Worm (Caenorhabditis elegans): ENCODE results near the gene srh-128.
"Not testable (repeated sequence)": the region's sequence is repeated elsewhere in the genome, so short reads cannot be mapped to it uniquely, and the experiment has no call there.

The srh-128 gene

DNA sequence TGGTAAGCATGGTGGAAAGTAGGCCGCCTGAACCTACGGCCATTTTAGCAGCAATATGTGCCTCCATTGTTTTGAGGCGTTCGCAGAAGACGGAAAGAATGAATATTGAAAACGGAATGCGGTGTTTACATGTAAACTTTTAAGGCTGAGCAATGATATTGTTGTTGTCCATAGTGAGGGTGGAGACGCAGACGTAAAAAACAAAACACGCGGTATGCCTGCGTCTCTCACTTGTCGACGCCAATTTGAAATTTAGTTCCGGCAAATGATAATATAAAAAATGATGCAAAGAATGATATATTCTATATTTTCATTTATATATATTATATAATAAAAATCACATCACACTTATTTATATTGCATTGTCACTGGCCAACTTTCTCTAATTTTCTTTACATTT, 2.8 kb upstream of the srh-128 start, which contains the start of gene Y47G7B.2:
TSS of gene Y47G7B.2 (minus strand) at position 143 of the 400 bp plus-strand sequence.
- no peak for TF ChIP-seq hmg-4 (GFP tag; optimal IDR thresholded peaks at IDR 0.05)

DNA sequence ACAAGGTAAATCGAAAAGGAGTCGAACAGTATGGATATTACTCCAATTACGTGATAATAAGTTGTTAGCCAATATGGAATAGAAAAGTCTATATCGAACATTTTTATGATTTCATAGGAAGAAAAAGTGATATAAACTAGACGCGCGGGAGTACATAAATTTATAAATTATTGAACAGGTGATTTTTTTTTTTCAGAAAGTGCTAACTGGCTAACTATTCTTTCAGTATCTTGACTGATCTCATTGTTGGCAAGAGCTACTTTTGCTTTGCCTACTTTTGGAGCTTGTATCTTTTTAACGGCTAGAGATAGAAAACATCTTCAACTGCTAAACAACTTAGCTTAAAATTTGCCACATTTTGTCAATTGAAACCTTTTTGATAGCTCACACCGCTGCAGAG, 2.3 kb downstream of the srh-128 start, which contains the start of gene sri-60:
TSS of gene sri-60 (minus strand) at position 101 of the 400 bp plus-strand sequence.
- no peak for TF ChIP-seq tra-4 (tag; optimal IDR thresholded peaks at IDR 0.05)
- no peak for TF ChIP-seq F13C5.2 (tag; optimal IDR thresholded peaks at IDR 0.05)
- TF ChIP-seq tbx-11 (GFP tag; IDR thresholded peaks at IDR 0.05) = no peak
- TF ChIP-seq hmg-4 (GFP tag; optimal IDR thresholded peaks at IDR 0.05) = no peak
- TF ChIP-seq aly-1 (tag; optimal IDR thresholded peaks at IDR 0.05) = no peak
- TF ChIP-seq B0310.2 (tag; optimal IDR thresholded peaks at IDR 0.05) = no peak
- TF ChIP-seq flt-1 (GFP tag; IDR thresholded peaks at IDR 0.05) = no peak
- no peak for TF ChIP-seq tbx-37 (GFP tag; conservative IDR thresholded peaks at IDR 0.05)
- TF ChIP-seq ceh-36 (tag; optimal IDR thresholded peaks at IDR 0.05) = no peak

DNA sequence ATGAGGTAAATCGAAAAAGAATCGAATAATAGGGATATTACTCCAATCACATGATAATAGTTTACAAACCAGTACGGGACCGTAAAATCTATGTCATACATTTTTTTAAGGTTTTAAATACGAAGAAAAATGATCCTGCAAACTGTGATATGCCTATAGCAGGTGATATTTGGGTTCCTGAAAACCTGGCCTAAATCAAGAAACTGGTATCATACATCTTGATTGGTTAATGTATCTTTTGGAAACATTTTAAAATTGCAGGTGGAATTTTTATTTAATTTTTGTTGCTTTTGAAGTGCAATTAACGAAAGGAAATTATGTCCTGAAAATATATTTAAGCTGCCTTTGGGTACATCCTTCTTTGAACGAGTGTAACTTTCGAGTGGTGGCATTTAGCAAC, 4.9 kb downstream of the srh-128 start, which contains the start of gene sri-61:
TSS of gene sri-61 (minus strand) at position 101 of the 400 bp plus-strand sequence.
- no peak for TF ChIP-seq pes-1 (GFP tag; IDR thresholded peaks at IDR 0.05)
- TF ChIP-seq ceh-13 (GFP tag; optimal IDR thresholded peaks at IDR 0.05) = no peak
- TF ChIP-seq ets-7 (tag; optimal IDR thresholded peaks at IDR 0.05) = no peak
- TF ChIP-seq tbx-11 (GFP tag; IDR thresholded peaks at IDR 0.05) = no peak
- TF ChIP-seq aly-1 (tag; optimal IDR thresholded peaks at IDR 0.05) = no peak
- TF ChIP-seq hmg-4 (GFP tag; optimal IDR thresholded peaks at IDR 0.05) = no peak
- no peak for TF ChIP-seq tra-4 (tag; optimal IDR thresholded peaks at IDR 0.05)

DNA sequence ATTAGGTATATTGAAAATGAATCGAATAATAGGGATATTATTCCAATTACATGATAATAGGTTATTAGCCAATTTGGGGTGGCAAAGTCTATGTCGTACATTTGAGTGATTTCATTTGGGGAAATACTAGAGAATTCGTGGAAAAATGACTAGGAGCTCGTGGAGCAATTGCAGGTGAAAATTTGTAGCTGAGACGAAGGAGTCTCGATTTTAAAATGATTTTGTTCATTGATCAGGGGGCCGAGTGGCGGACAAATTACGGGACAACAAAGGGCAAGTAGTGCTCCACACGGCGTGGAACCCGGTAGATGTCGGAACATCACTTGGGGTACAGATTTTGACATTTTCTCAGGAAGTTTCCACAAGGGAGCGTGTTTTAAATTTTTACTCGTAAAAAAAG, 6.7 kb downstream of the srh-128 start, which contains the start of gene sri-62:
TSS of gene sri-62 (minus strand) at position 101 of the 400 bp plus-strand sequence.
- TF ChIP-seq hnd-1 (tag; optimal IDR thresholded peaks at IDR 0.05) = no peak
- no peak for TF ChIP-seq ets-7 (tag; optimal IDR thresholded peaks at IDR 0.05)
- no peak for TF ChIP-seq hmbx-1 (tag; optimal IDR thresholded peaks at IDR 0.05)
- TF ChIP-seq scrt-1 (GFP tag; IDR thresholded peaks at IDR 0.05) = no peak
- TF ChIP-seq flt-1 (GFP tag; IDR thresholded peaks at IDR 0.05) = no peak

DNA sequence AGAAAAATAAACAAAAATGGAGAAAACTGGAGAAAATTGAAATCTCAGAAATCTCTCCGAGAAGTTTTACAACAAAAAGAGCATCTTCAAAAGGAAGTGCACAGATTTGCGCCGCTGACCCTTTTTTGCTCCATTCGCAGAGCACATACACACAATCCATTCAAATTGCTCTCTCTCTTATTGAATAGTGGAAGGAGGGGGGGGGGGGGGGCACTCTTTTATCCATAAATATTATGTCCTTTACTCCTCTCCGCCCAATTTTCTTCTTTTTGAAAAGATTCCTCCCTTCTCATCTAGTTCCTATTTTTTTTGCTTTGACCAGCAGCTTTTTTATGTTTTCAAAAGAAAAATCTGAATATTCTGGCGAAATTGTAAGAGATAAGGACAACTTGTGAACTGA, 10.0 kb downstream of the srh-128 start:
- TF ChIP-seq ceh-13 (GFP tag; optimal IDR thresholded peaks at IDR 0.05) (no peak), pes-1 (GFP tag; IDR thresholded peaks at IDR 0.05) (no peak), flt-1 (GFP tag; IDR thresholded peaks at IDR 0.05) (no peak), aly-1 (tag; optimal IDR thresholded peaks at IDR 0.05) (no peak), sea-1 (GFP tag; conservative IDR thresholded peaks at IDR 0.05) (no peak), hmbx-1 (tag; optimal IDR thresholded peaks at IDR 0.05) (no peak), hmg-4 (GFP tag; optimal IDR thresholded peaks at IDR 0.05) (no peak), B0310.2 (tag; optimal IDR thresholded peaks at IDR 0.05) (no peak), F13C5.2 (tag; optimal IDR thresholded peaks at IDR 0.05) (no peak), ceh-36 (tag; optimal IDR thresholded peaks at IDR 0.05) (no peak), tbx-37 (GFP tag; conservative IDR thresholded peaks at IDR 0.05) (no peak), hnd-1 (tag; optimal IDR thresholded peaks at IDR 0.05) (no peak), tra-4 (tag; optimal IDR thresholded peaks at IDR 0.05) (no peak), ama-1 (optimal IDR thresholded peaks at IDR 0.05) (no peak), ets-7 (tag; optimal IDR thresholded peaks at IDR 0.05) (no peak), scrt-1 (GFP tag; IDR thresholded peaks at IDR 0.05) (no peak), tbx-11 (GFP tag; IDR thresholded peaks at IDR 0.05) (no peak)

DNA sequence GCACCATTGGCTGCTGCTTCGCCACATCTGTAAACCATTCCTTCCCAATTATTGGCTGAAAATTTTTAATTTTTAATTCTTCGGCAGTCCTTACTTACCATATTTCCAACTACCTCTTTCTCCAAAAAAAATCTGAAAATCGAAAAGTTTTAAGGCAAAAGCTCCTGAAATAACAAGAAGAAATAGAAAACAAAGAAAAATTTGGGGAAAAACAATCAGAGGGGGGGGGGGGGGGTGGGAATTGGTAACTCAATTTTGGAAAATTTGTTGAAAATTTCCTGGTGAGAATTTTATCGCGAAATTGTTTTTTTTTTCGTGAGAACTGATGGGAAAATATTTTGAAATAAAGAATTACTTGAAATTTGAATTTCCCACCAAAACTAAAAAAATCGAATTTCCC, 12.6 kb downstream of the srh-128 start, which contains the start of gene set-11:
TSS of gene set-11 (minus strand) at position 101 of the 400 bp plus-strand sequence.
- TF ChIP-seq flt-1 (GFP tag; IDR thresholded peaks at IDR 0.05) = no peak
- no peak for TF ChIP-seq hmbx-1 (tag; optimal IDR thresholded peaks at IDR 0.05)
- no peak for TF ChIP-seq ama-1 (optimal IDR thresholded peaks at IDR 0.05)
- no peak for TF ChIP-seq pes-1 (GFP tag; IDR thresholded peaks at IDR 0.05)
- TF ChIP-seq tbx-37 (GFP tag; conservative IDR thresholded peaks at IDR 0.05) = no peak
- TF ChIP-seq hnd-1 (tag; optimal IDR thresholded peaks at IDR 0.05) = no peak
- no peak for TF ChIP-seq ets-7 (tag; optimal IDR thresholded peaks at IDR 0.05)
- TF ChIP-seq tbx-11 (GFP tag; IDR thresholded peaks at IDR 0.05) = no peak
- no peak for TF ChIP-seq sea-1 (GFP tag; conservative IDR thresholded peaks at IDR 0.05)
- no peak for TF ChIP-seq ceh-36 (tag; optimal IDR thresholded peaks at IDR 0.05)
- TF ChIP-seq B0310.2 (tag; optimal IDR thresholded peaks at IDR 0.05) = no peak
- TF ChIP-seq ceh-13 (GFP tag; optimal IDR thresholded peaks at IDR 0.05) = no peak
- TF ChIP-seq hmg-4 (GFP tag; optimal IDR thresholded peaks at IDR 0.05) = no peak
- no peak for TF ChIP-seq F13C5.2 (tag; optimal IDR thresholded peaks at IDR 0.05)
- TF ChIP-seq tra-4 (tag; optimal IDR thresholded peaks at IDR 0.05) = no peak
- TF ChIP-seq scrt-1 (GFP tag; IDR thresholded peaks at IDR 0.05) = no peak
- TF ChIP-seq aly-1 (tag; optimal IDR thresholded peaks at IDR 0.05) = no peak

DNA sequence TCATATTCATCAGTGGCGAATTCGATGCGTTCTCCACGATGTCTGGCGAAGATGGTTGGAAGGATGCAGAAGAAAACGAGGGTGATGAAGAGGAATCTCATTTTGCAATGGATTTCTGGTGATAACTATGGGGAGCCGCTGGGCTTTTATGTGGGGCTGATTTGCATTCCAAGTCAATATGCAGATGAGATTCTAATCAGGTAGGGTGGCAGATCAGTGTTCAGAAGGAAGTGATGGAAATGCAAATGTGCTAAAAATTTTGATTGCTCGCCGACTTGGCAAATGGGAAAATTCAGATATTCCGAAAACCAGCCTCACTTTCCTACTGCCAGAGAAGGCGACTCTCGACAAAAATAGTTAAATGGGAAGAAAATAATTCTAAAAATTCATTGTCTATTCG, 15.0 kb downstream of the srh-128 start, which contains the start of gene nspf-3:
TSS of gene nspf-3 (minus strand) at position 101 of the 400 bp plus-strand sequence.
- TF ChIP-seq B0310.2 (tag; optimal IDR thresholded peaks at IDR 0.05) (no peak), hnd-1 (tag; optimal IDR thresholded peaks at IDR 0.05) (no peak), ama-1 (optimal IDR thresholded peaks at IDR 0.05) (no peak), tbx-37 (GFP tag; conservative IDR thresholded peaks at IDR 0.05) (no peak), ets-7 (tag; optimal IDR thresholded peaks at IDR 0.05) (no peak), tra-4 (tag; optimal IDR thresholded peaks at IDR 0.05) (no peak), tbx-11 (GFP tag; IDR thresholded peaks at IDR 0.05) (no peak), flt-1 (GFP tag; IDR thresholded peaks at IDR 0.05) (no peak), hmg-4 (GFP tag; optimal IDR thresholded peaks at IDR 0.05) (no peak), F13C5.2 (tag; optimal IDR thresholded peaks at IDR 0.05) (no peak), aly-1 (tag; optimal IDR thresholded peaks at IDR 0.05) (no peak), hmbx-1 (tag; optimal IDR thresholded peaks at IDR 0.05) (no peak), pes-1 (GFP tag; IDR thresholded peaks at IDR 0.05) (no peak), ceh-13 (GFP tag; optimal IDR thresholded peaks at IDR 0.05) (no peak), sea-1 (GFP tag; conservative IDR thresholded peaks at IDR 0.05) (no peak)

DNA sequence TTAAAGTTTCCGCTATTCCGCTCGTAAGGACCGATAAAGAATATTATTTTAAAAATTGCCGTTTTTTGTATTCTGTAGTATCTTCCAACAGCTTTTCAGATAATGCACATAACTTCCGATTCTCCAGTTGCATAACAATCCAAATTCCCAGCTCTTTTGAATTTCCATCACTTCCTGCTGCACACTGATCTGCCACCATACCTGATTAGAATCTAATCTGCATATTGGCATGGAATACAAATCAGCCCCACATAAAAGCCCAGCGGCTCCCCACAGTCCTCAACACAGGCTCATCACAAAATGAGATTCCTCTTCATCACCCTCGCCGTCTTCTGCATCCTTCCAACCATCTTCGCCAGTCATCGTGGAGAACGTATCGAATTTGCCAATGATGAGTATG, 16.5 kb downstream of the srh-128 start, which contains the start of gene nspf-2:
TSS of gene nspf-2 (plus strand) at position 301 of the 400 bp plus-strand sequence.
- not testable (repeated sequence) for TF ChIP-seq tbx-11 (GFP tag; IDR thresholded peaks at IDR 0.05); tbx-37 (GFP tag; conservative IDR thresholded peaks at IDR 0.05); ama-1 (optimal IDR thresholded peaks at IDR 0.05)
